Fruit fly (Drosophila melanogaster): Measurements from ENCODE around the gene PLCXD.

DNA sequence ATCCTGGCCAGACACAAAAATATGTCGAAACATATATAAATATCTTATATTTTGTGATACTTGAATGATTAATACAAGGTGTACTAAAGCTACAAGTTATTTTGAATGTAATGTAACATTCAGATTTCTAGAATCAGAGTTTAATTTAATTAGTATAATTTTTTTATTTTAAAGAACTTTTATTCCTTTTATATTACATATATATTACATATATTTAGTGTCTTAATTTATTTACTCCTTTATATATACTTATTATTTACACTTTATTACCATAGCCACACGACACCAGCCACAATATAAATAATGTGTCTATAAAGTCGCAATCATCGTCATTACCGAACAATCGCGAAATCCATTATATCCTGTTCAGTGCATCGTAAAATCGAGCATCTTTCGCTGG lies 42.3 kb downstream of the PLCXD start, which contains the start of gene Pex19:
- TF ChIP-seq CG1620 (GFP tag; optimal IDR thresholded peaks at IDR 0.05), result no peak
- no peak for TF ChIP-seq toe (GFP tag; optimal IDR thresholded peaks at IDR 0.05)
- no peak for TF ChIP-seq CG7101 (tag; optimal IDR thresholded peaks at IDR 0.05)
- no peak for TF ChIP-seq kay (GFP tag; ENCODE audit: borderline replicate concordance)
- no peak for TF ChIP-seq Mnt (GFP tag; optimal IDR thresholded peaks at IDR 0.05)
- TF ChIP-seq bab1 (GFP tag; optimal IDR thresholded peaks at IDR 0.05), result no peak
- TF ChIP-seq CG11617 (GFP tag; optimal IDR thresholded peaks at IDR 0.05), result no peak
- TF ChIP-seq tj (GFP tag; optimal IDR thresholded peaks at IDR 0.05), result no peak
- no peak for TF ChIP-seq ovo (GFP tag; optimal IDR thresholded peaks at IDR 0.05)
- TF ChIP-seq CG7045 (GFP tag; optimal IDR thresholded peaks at IDR 0.05), result no peak
- TF ChIP-seq cic (GFP tag; optimal IDR thresholded peaks at IDR 0.05), result no peak
- no peak for TF ChIP-seq CG33017 (tag; optimal IDR thresholded peaks at IDR 0.05)
- no peak for TF ChIP-seq CG5204 (GFP tag; optimal IDR thresholded peaks at IDR 0.05)
